Fruit fly (Drosophila melanogaster): Measurements from ENCODE around the gene CG8260.

Gene CG8260

DNA sequence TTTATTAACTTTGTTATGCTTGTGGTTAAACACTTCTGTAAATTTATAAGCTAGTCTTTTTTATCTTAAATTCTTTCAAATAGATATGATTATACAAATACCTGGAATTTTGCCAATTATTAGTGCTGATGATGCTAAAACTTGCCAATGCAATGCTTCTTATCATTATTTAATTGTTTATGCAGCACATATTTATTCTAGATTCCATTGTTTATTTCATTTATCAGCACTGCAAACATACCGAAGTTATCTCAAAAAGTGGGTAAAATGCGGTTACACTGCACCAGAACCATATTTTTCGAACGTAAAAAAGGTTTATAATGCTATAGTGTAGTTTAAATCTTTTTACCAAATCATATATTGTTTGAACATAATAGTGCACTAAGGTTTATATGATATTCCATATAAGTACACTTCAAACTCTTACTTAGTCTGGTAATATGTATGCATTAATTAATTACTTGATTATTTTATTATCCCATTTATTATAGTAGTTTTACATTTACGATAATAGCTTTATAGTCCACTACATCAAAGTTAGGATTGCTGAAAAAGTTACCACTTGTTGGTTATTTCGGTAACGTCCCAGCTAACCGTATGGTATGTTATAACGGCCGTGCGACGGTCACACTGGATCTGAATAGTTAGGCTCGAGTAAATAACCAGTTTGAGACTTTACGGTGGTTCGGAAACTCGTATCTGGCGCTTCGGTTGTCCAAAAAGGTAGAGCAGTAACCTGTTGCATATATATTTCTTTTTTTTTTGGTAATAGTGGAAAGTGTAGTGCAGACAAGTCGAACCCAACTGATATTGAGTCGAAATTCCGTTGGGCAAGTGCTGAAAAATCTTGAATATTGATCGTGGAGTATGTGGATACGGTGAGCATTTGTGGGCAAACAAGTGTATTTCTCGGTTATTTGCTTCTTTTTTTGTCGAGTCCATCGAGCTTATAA lies 32.4 kb downstream of the CG8260 start, which contains the start of gene Rhp (continued):
- TF ChIP-seq aop (GFP tag; IDR thresholded peaks at IDR 0.05) (no peak), CG7271 (tag; optimal IDR thresholded peaks at IDR 0.05) (no peak), lab (GFP tag; optimal IDR thresholded peaks at IDR 0.05) (no peak), sc (optimal IDR thresholded peaks at IDR 0.05) (no peak), sc (GFP tag; optimal IDR thresholded peaks at IDR 0.05) (no peak), CG10543 (GFP tag; optimal IDR thresholded peaks at IDR 0.05) (peak; percentile 56), Sry-δ (GFP tag; optimal IDR thresholded peaks at IDR 0.05) (no peak), CG11560 (tag; IDR thresholded peaks at IDR 0.05) (no peak), zfh2 (GFP tag; optimal IDR thresholded peaks at IDR 0.05) (no peak), CG8281 (tag; optimal IDR thresholded peaks at IDR 0.05) (peak; percentile 18), CG6791 (GFP tag; IDR thresholded peaks at IDR 0.05; ENCODE audit: partially characterized antibody) (peak; percentile 15; the same call in 1 of the 3 replicates), Hand (GFP tag; optimal IDR thresholded peaks at IDR 0.05) (no peak), CG32532 (GFP tag; IDR thresholded peaks at IDR 0.05) (no peak), Camta (GFP tag; optimal IDR thresholded peaks at IDR 0.05) (no peak), trem (tag; optimal IDR thresholded peaks at IDR 0.05) (no peak), caup (GFP tag; optimal IDR thresholded peaks at IDR 0.05; ENCODE audit: severe bottlenecking) (peak; percentile 31), corto (GFP tag; optimal IDR thresholded peaks at IDR 0.05) (no peak), crp (GFP tag; optimal IDR thresholded peaks at IDR 0.05) (no peak), CG31365 (tag; optimal IDR thresholded peaks at IDR 0.05) (peak; percentile 49), CG17359 (tag; optimal IDR thresholded peaks at IDR 0.05) (peak; percentile 78), CG34422 (GFP tag; IDR thresholded peaks at IDR 0.05) (no peak), CG5180 (GFP tag; optimal IDR thresholded peaks at IDR 0.05) (peak; percentile 56), CG10366 (GFP tag; IDR thresholded peaks at IDR 0.05) (no peak), kni (GFP tag; optimal IDR thresholded peaks at IDR 0.05) (peak; percentile 17), CG12071 (GFP tag; optimal IDR thresholded peaks at IDR 0.05) (peak; percentile 69), bsh (GFP tag; optimal IDR thresholded peaks at IDR 0.05) (peak in 1 of 2 experiments; percentile 65), chinmo (GFP tag; IDR thresholded peaks at IDR 0.05; ENCODE audit: partially characterized antibody) (0 out of 4 replicates have a peak, but pooled peaks have one; percentile 41), PHDP (tag; optimal IDR thresholded peaks at IDR 0.05) (peak; percentile 71), CG42726 (GFP tag; IDR thresholded peaks at IDR 0.05; ENCODE audit: partially characterized antibody) (no peak), knrl (GFP tag; IDR thresholded peaks at IDR 0.05; ENCODE audit: partially characterized antibody) (no peak), Aef1 (GFP tag; IDR thresholded peaks at IDR 0.05) (no peak), sens (GFP tag) (peak; percentile 90), Doc3 (GFP tag; IDR thresholded peaks at IDR 0.05; ENCODE audit: partially characterized antibody) (no peak), CG10274 (GFP tag; optimal IDR thresholded peaks at IDR 0.05) (no peak), ind (GFP tag; optimal IDR thresholded peaks at IDR 0.05) (no peak), vnd (GFP tag; IDR thresholded peaks at IDR 0.05; ENCODE audit: partially characterized antibody) (no peak), bowl (GFP tag; IDR thresholded peaks at IDR 0.05) (no peak), Bteb2 (GFP tag; optimal IDR thresholded peaks at IDR 0.05) (no peak), CG31441 (GFP tag; IDR thresholded peaks at IDR 0.05) (no peak), gsb-n (tag; optimal IDR thresholded peaks at IDR 0.05) (peak; percentile 46), tap (tag; optimal IDR thresholded peaks at IDR 0.05) (peak; percentile 69), CG7556 (GFP tag; optimal IDR thresholded peaks at IDR 0.05) (peak; percentile 12), lmd (GFP tag; IDR thresholded peaks at IDR 0.05) (no peak), Xrp1 (GFP tag; IDR thresholded peaks at IDR 0.05) (peak; percentile 40; the same call in 1 of the 2 replicates), Dad (GFP tag; optimal IDR thresholded peaks at IDR 0.05) (no peak), CG12236 (GFP tag; optimal IDR thresholded peaks at IDR 0.05) (no peak), Nf-YC (tag; optimal IDR thresholded peaks at IDR 0.05) (peak; percentile 45)
